Fruit fly (Drosophila melanogaster) whole organism, prepupa: ENCODE data around the gene CG43391.
A peak's percentile ranks its signal among the peaks of the same experiment; 100 is the strongest.
"Not testable (repeated sequence)": the region's sequence is repeated elsewhere in the genome, so short reads cannot be mapped to it uniquely, and the experiment has no call there.

Experiments used
- CG10631 ChIP-seq: fragments of 200-800 bp; sonication (Bioruptor generic); optimal IDR thresholded peaks from 2 replicates; lab custom pipeline; 2016; ENCODE audit warnings: missing biosample characterization, missing genetic modification characterization
- CG11294 ChIP-seq: fragments of 200-800 bp; sonication (Bioruptor generic); IDR thresholded peaks from 2 replicates; pipeline ENCODE4 v1.3.6; 2022; ENCODE audit warnings: missing biosample characterization, missing genetic modification characterization
- CG11762 ChIP-seq: fragments of 200-800 bp; sonication (Bioruptor generic); optimal IDR thresholded peaks from 3 replicates; lab custom pipeline; 2016; ENCODE audit warnings: missing biosample characterization, missing genetic modification characterization; ENCODE audit not compliant: insufficient read depth
- CG11902 ChIP-seq: fragments of 200-800 bp; sonication (Bioruptor generic); optimal IDR thresholded peaks from 3 replicates; lab custom pipeline; 2016; ENCODE audit warnings: missing biosample characterization, missing genetic modification characterization
- CG1621 ChIP-seq: fragments of 200-800 bp; sonication (Bioruptor generic); optimal IDR thresholded peaks from 3 replicates; lab custom pipeline; 2018; ENCODE audit warnings: missing biosample characterization, mild to moderate bottlenecking, missing genetic modification characterization
- CG16779 ChIP-seq: fragments of 200-800 bp; sonication (Bioruptor generic); optimal IDR thresholded peaks from 3 replicates; lab custom pipeline; 2017; ENCODE audit warnings: missing biosample characterization, mild to moderate bottlenecking, missing genetic modification characterization
- CG31627 ChIP-seq: fragments of 200-800 bp; sonication (Bioruptor generic); optimal IDR thresholded peaks from 3 replicates; lab custom pipeline; 2016; ENCODE audit warnings: missing biosample characterization, missing genetic modification characterization
- CG32006 ChIP-seq: fragments of 200-800 bp; sonication (Bioruptor generic); optimal IDR thresholded peaks from 3 replicates; lab custom pipeline; 2017; ENCODE audit warnings: missing biosample characterization, mild to moderate bottlenecking, missing genetic modification characterization
- CG34406 ChIP-seq: fragments of 200-800 bp; sonication (Bioruptor generic); optimal IDR thresholded peaks from 3 replicates; lab custom pipeline; 2016; ENCODE audit warnings: missing biosample characterization, missing genetic modification characterization
- CG3919 ChIP-seq: fragments of 200-800 bp; sonication (Bioruptor generic); optimal IDR thresholded peaks from 3 replicates; lab custom pipeline; 2016; ENCODE audit warnings: missing biosample characterization, missing genetic modification characterization
- CG6792 ChIP-seq: fragments of 200-800 bp; sonication (Bioruptor generic); optimal IDR thresholded peaks from 3 replicates; lab custom pipeline; 2016; ENCODE audit warnings: missing biosample characterization, missing genetic modification characterization
- CG6808 ChIP-seq: fragments of 200-800 bp; sonication (Bioruptor generic); optimal IDR thresholded peaks from 3 replicates; lab custom pipeline; 2017; ENCODE audit warnings: missing biosample characterization, missing genetic modification characterization, mild to moderate bottlenecking, moderate library complexity, missing genetic modification reagents
- CG6854 ChIP-seq: fragments of 200-800 bp; sonication (Bioruptor generic); optimal IDR thresholded peaks from 2 replicates; lab custom pipeline; 2017; ENCODE audit warnings: missing biosample characterization, mild to moderate bottlenecking, missing genetic modification characterization
- Ets21C ChIP-seq: fragments of 200-800 bp; sonication (Bioruptor generic); optimal IDR thresholded peaks from 3 replicates; lab custom pipeline; 2016; ENCODE audit warnings: missing biosample characterization, missing genetic modification characterization
- Ets96B ChIP-seq: fragments of 200-800 bp; optimal IDR thresholded peaks from 2 replicates; lab custom pipeline; 2019; ENCODE audit warnings: missing biosample characterization, mild to moderate bottlenecking, missing genetic modification characterization, moderate library complexity
- Gug ChIP-seq: fragments of 200-800 bp; sonication (Bioruptor generic); IDR thresholded peaks from 2 replicates; pipeline ENCODE4 v1.3.6; 2022; ENCODE audit warnings: missing biosample characterization, missing genetic modification characterization
- Hr39 ChIP-seq: fragments of 200-800 bp; sonication (Bioruptor generic); optimal IDR thresholded peaks from 2 replicates; lab custom pipeline; 2016; ENCODE audit warnings: missing biosample characterization, missing genetic modification characterization
- Lpt ChIP-seq: fragments of 200-800 bp; sonication (Bioruptor generic); optimal IDR thresholded peaks from 3 replicates; lab custom pipeline; 2016; ENCODE audit warnings: missing biosample characterization, missing genetic modification characterization
- OdsH ChIP-seq: fragments of 200-800 bp; sonication (Bioruptor generic); optimal IDR thresholded peaks from 3 replicates; lab custom pipeline; 2016; ENCODE audit warnings: missing biosample characterization, missing genetic modification characterization
- Sox102F ChIP-seq: fragments of 200-800 bp; sonication (Bioruptor generic); optimal IDR thresholded peaks from 2 replicates; lab custom pipeline; 2016; ENCODE audit warnings: missing biosample characterization, mild to moderate bottlenecking, missing genetic modification characterization
- acj6 ChIP-seq: fragments of 200-800 bp; sonication (Bioruptor generic); optimal IDR thresholded peaks from 3 replicates; lab custom pipeline; 2016; ENCODE audit warnings: missing biosample characterization, missing genetic modification characterization
- dac ChIP-seq: fragments of 200-800 bp; sonication (Bioruptor generic); optimal IDR thresholded peaks from 2 replicates; lab custom pipeline; 2017; ENCODE audit warnings: missing biosample characterization, mild to moderate bottlenecking, missing genetic modification characterization
- eg ChIP-seq: fragments of 200-800 bp; sonication (Bioruptor generic); IDR thresholded peaks from 3 replicates; pipeline ENCODE4 v1.3.6; 2022; ENCODE audit warnings: missing biosample characterization, missing genetic modification characterization
- esn ChIP-seq: fragments of 200-800 bp; sonication (Bioruptor generic); optimal IDR thresholded peaks from 2 replicates; lab custom pipeline; 2016; ENCODE audit warnings: missing biosample characterization, mild to moderate bottlenecking, missing genetic modification characterization, moderate library complexity
- fkh ChIP-seq: fragments of 200-800 bp; sonication (Bioruptor generic); optimal IDR thresholded peaks from 3 replicates; lab custom pipeline; 2017; ENCODE audit warnings: missing biosample characterization, mild to moderate bottlenecking, missing genetic modification characterization, moderate library complexity
- net ChIP-seq: fragments of 200-800 bp; sonication (Bioruptor generic); optimal IDR thresholded peaks from 3 replicates; lab custom pipeline; 2016; ENCODE audit warnings: missing biosample characterization, missing genetic modification characterization
- pdm3 ChIP-seq: fragments of 200-800 bp; sonication (Bioruptor generic); optimal IDR thresholded peaks from 3 replicates; lab custom pipeline; 2016; ENCODE audit warnings: missing biosample characterization, missing genetic modification characterization
- salr ChIP-seq, 2 experiments: fragments of 200-800 bp; sonication (Bioruptor generic); optimal IDR thresholded peaks; 3 replicates each; lab custom pipeline; 2016 to 2018; ENCODE audit warnings: missing biosample characterization in 2 of 2, missing genetic modification characterization in 2 of 2, mild to moderate bottlenecking in 1 of 2
- spab ChIP-seq: fragments of 200-800 bp; sonication (Bioruptor generic); optimal IDR thresholded peaks from 2 replicates; lab custom pipeline; 2017; ENCODE audit warnings: missing biosample characterization, mild to moderate bottlenecking, missing genetic modification characterization, missing genetic modification reagents
- topi ChIP-seq: fragments of 200-800 bp; sonication (Bioruptor generic); optimal IDR thresholded peaks from 3 replicates; lab custom pipeline; 2016; ENCODE audit warnings: missing biosample characterization, missing genetic modification characterization

CG43391 gene

DNA sequence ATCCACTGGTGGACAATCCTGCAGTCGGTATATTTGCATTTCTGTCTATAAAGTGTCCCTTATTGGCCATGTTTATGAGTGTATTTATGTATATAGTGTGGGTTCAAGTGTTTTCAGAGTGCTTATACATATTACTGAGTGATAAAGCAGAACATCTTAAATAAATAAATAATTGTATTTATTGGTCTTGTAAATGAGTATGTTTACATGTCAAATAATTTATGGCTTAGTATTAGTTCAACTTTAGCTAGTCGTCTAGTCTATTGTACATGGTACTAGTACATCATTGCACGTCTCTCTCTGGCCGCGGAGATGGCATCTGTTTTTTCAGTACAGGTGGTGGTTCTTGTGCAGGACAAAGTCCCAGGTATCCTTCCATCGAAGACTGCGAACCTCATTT lies 3.1 kb upstream of the CG43391 start, which contains the start of gene CG32086:
TSS of gene CG32086 (minus strand) at position 101 of the 400 bp plus-strand sequence.
- TF ChIP-seq CG11762 (GFP tag; lab: Kevin White, UChicago): no peak
- TF ChIP-seq CG31627 (GFP tag; lab: Kevin White, UChicago): no peak
- TF ChIP-seq CG16779 (tag; lab: Kevin White, UChicago): no peak
- TF ChIP-seq CG3919 (GFP tag; lab: Kevin White, UChicago): no peak
- TF ChIP-seq CG32006 (GFP tag; lab: Kevin White, UChicago): no peak
- no peak for TF ChIP-seq CG10631 (GFP tag; lab: Kevin White, UChicago)
- no peak for TF ChIP-seq esn
- no peak for TF ChIP-seq topi (GFP tag; lab: Kevin White, UChicago)
- TF ChIP-seq Lpt (GFP tag; lab: Kevin White, UChicago): no peak
- TF ChIP-seq Ets96B (tag; lab: Kevin White, UChicago): no peak
- TF ChIP-seq dac (GFP tag; lab: Kevin White, UChicago): no peak
- TF ChIP-seq CG6792 (GFP tag; lab: Kevin White, UChicago): no peak
- TF ChIP-seq CG11902 (GFP tag; lab: Kevin White, UChicago): no peak
- TF ChIP-seq spab (GFP tag; lab: Kevin White, UChicago): no peak
- TF ChIP-seq OdsH (GFP tag; lab: Kevin White, UChicago): no peak
- no peak for TF ChIP-seq CG6854 (GFP tag; lab: Kevin White, UChicago)
- no peak for TF ChIP-seq Sox102F (GFP tag; lab: Kevin White, UChicago)

DNA sequence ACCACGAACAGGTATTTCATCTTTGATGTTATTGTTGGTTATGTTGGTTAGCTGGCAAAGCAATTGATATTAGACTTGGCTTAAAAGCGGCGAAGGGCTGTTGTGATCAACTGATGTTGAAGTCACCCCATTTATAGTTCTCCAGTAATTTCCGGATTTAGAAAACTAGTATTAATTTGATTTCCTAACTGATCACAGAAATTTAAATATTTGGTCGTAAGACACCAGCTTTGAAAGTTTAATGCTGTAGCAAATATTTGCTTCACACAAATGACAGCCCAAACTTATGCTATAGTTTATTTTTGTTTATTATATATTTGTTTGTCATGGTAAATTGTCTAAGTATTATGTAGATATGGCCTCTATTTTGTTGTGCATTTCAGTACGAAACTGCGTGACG lies 1.3 kb upstream of the CG43391 start, which contains the start of gene CG33269:
TSS of gene CG33269 (minus strand) at position 101 of the 400 bp plus-strand sequence.
- TF ChIP-seq CG11902 (GFP tag; lab: Kevin White, UChicago): no peak
- no peak for TF ChIP-seq Ets21C (GFP tag; lab: Kevin White, UChicago)
- no peak for TF ChIP-seq CG11294 (GFP tag; lab: Robert Waterston, UW)
- no peak for TF ChIP-seq eg (GFP tag; lab: Robert Waterston, UW)
- no peak for TF ChIP-seq pdm3 (GFP tag; lab: Kevin White, UChicago)
- TF ChIP-seq CG1621 (tag; lab: Kevin White, UChicago): no peak

DNA sequence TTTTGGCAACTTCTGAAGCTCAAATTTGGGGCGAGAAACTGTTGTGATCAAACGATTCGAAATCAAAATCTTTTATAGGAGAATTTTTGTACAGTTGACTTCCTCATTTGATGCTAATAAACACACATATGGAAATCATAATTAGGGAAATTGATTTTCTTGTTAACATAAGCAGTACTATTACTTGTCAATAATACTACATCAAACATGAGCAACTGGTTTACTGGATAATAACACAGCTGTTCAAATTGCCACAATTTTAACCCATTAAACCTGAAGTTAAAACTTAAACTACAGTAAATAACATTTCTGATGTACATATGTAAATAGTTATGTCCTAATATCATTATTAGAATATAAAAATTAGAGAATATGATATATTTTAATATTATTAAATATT lies 900 bp downstream of the CG43391 start, which contains the start of gene CG43390:
TSS of gene CG43390 (minus strand) at position 32 of the 400 bp plus-strand sequence.
- peak; percentile 46 for TF ChIP-seq fkh
- TF ChIP-seq CG11902 (GFP tag; lab: Kevin White, UChicago): no peak

DNA sequence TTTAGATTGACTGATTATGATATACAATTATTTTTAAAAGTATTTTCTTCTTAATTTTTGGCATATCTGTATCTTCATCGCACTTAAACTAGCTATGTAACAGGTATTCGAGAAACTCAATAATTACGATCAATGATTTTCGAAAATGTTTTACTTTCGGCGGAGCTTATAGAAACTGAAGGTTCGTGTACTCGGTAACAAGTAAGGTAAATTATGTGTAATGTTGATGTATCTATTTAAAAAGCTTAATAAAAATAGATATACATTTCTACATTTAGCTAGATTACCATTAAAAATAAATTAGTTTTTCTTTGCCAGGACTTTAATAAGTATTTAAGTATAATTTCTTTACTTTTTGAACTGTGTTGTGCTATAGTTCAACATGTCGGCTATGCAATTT lies 2.0 kb downstream of the CG43391 start:
- TF ChIP-seq CG6808 (GFP tag; lab: Kevin White, UChicago) (no peak), salr (GFP tag; optimal IDR thresholded peaks at IDR 0.05; lab: Kevin White, UChicago) (no peak), CG31627 (GFP tag; lab: Kevin White, UChicago) (no peak), acj6 (GFP tag; lab: Kevin White, UChicago) (no peak), CG34406 (GFP tag; lab: Kevin White, UChicago) (no peak)
- TF ChIP-seq, all 60 proteins: peak for 0

DNA sequence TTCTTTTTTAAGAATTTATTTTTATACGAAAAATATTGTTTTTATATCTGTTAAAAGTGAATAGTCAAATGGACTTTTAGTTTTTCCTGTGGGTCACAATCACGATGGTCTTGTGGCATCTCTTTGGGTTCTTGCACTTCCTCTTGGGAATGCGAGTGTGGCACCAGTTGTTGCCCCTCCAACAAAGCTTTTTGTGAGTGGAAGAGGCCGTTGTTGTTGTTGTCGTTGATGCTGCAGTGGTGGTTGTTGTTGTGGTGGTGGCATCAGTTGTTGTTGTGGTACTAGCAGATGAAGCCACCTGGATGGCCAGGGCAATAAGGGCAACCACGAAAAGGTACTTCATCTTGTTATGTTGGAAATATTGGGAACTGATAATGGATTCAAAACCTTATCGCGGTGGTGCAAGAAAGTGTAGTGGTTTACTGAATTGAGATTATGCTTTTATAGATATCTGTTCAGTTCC lies 2.6 kb downstream of the CG43391 start, which contains the start of gene CG33270:
TSS of gene CG33270 (minus strand) at position 413 of the 463 bp plus-strand sequence.
- TF ChIP-seq CG32006 (GFP tag; lab: Kevin White, UChicago) (no peak), CG11902 (GFP tag; lab: Kevin White, UChicago) (no peak), Ets21C (GFP tag; lab: Kevin White, UChicago) (no peak)

DNA sequence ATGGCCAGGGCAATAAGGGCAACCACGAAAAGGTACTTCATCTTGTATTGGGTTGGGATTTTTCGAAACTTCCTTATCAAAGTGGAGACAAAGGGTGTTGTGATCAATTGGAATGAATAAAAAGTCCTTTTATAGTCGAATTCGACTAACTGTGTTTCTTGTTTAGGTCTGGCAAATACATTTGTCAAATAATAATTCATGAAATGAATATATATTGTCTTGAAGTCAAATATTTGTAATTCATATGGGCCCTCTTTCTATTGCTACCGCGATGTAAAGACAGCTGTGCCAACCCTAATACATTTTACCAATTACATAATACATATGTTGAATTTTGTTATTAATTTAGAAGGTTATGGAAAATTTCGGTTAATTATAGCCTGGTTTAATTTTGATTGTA lies 3.4 kb downstream of the CG43391 start, which contains the start of gene CG33271:
TSS of gene CG33271 (minus strand) at position 101 of the 400 bp plus-strand sequence.
- TF ChIP-seq fkh (peak; percentile 32), Ets21C (GFP tag; lab: Kevin White, UChicago) (no peak)

DNA sequence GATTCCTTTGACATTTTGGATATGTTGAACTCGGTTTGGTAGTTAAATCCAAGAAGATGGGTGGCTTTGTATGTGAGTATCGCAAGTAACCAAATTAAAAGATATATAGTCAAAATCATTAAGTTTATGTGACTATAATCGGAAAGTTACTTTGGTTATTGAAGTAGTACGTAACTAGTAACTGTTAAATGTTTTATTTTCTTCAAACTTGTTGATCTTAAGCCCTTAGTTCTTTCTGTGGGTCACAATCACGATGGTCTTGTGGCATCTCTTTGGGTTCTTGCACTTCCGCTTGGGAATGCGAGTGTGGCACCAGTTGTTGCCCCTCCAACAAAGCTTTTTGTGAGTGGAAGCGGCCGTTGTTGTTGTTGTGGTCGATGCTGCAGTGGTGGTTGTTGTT lies 3.9 kb downstream of the CG43391 start, which contains the start of gene CG33489:
TSS of gene CG33489 (minus strand) at position 101 of the 400 bp plus-strand sequence.
- not testable (repeated sequence) for TF ChIP-seq Hr39 (GFP tag; lab: Kevin White, UChicago); Gug (GFP tag; lab: Robert Waterston, UW); net (GFP tag; lab: Kevin White, UChicago)
